Worm (Caenorhabditis elegans) whole organism, late embryonic: ENCODE data around the gene T16H12.9.

Experiments
- F13H6.1 ChIP-seq: sonication (generic microtip); optimal IDR thresholded peaks from 2 replicates; lab custom pipeline; 2016; ENCODE audit warnings: missing genetic modification characterization, missing compliant biosample characterization
- T23F11.4 ChIP-seq: fragments of 200-800 bp; sonication (Bioruptor generic); optimal IDR thresholded peaks from 2 replicates; lab custom pipeline; 2018; ENCODE audit warnings: mild to moderate bottlenecking, missing genetic modification characterization, missing compliant biosample characterization
- Y22D7AL.16 ChIP-seq: sonication (generic microtip); optimal IDR thresholded peaks from 2 replicates; lab custom pipeline; 2016; ENCODE audit warnings: missing genetic modification characterization, missing compliant biosample characterization
- ahr-1 ChIP-seq: sonication (generic microtip); optimal IDR thresholded peaks from 2 replicates; lab custom pipeline; 2016; ENCODE audit warnings: missing genetic modification characterization, missing compliant biosample characterization
- ama-1 ChIP-seq: fragments of 150-350 bp; optimal IDR thresholded peaks from 2 replicates; lab custom pipeline; 2014
- ceh-14 ChIP-seq: sonication (generic microtip); optimal IDR thresholded peaks from 2 replicates; lab custom pipeline; 2016; ENCODE audit warnings: missing genotype, missing genetic modification characterization, missing compliant biosample characterization
- ceh-18 ChIP-seq: sonication (generic microtip); optimal IDR thresholded peaks from 2 replicates; lab custom pipeline; 2016; ENCODE audit warnings: missing genetic modification characterization, missing compliant biosample characterization
- ceh-2 ChIP-seq: sonication (generic microtip); optimal IDR thresholded peaks from 2 replicates; lab custom pipeline; 2016; ENCODE audit warnings: missing genotype, missing genetic modification characterization, missing compliant biosample characterization
- ceh-24 ChIP-seq: sonication (generic microtip); optimal IDR thresholded peaks from 2 replicates; lab custom pipeline; 2016; ENCODE audit warnings: mild to moderate bottlenecking, missing genetic modification characterization, missing compliant biosample characterization
- ceh-34 ChIP-seq: sonication (generic microtip); optimal IDR thresholded peaks from 2 replicates; lab custom pipeline; 2016; ENCODE audit warnings: mild to moderate bottlenecking, missing genetic modification characterization, missing compliant biosample characterization
- ceh-45 ChIP-seq: fragments of 200-800 bp; sonication (Bioruptor generic); IDR thresholded peaks from 2 replicates; pipeline ENCODE4 v1.3.6; 2022; ENCODE audit warnings: missing genetic modification reagents, missing genetic modification characterization, missing compliant biosample characterization
- ceh-48 ChIP-seq: sonication (generic microtip); optimal IDR thresholded peaks from 2 replicates; lab custom pipeline; 2016; ENCODE audit warnings: missing genetic modification characterization, inconsistent platforms, missing compliant biosample characterization
- ceh-6 ChIP-seq: fragments of 200-800 bp; sonication (Bioruptor generic); optimal IDR thresholded peaks from 2 replicates; lab custom pipeline; 2018; ENCODE audit warnings: mild to moderate bottlenecking, missing genetic modification characterization, missing compliant biosample characterization
- che-1 ChIP-seq: sonication (generic microtip); optimal IDR thresholded peaks from 2 replicates; lab custom pipeline; 2016; ENCODE audit warnings: mild to moderate bottlenecking, missing genetic modification characterization, missing compliant biosample characterization
- dmd-4 ChIP-seq: sonication (generic microtip); optimal IDR thresholded peaks from 2 replicates; lab custom pipeline; 2016; ENCODE audit warnings: borderline replicate concordance, missing genetic modification characterization, missing compliant biosample characterization
- dve-1 ChIP-seq: sonication (generic microtip); optimal IDR thresholded peaks from 2 replicates; lab custom pipeline; 2017; ENCODE audit warnings: antibody characterized with exemption, mild to moderate bottlenecking, missing genetic modification characterization, missing compliant biosample characterization
- elt-2 ChIP-seq: sonication (generic microtip); optimal IDR thresholded peaks from 2 replicates; lab custom pipeline; 2016; ENCODE audit warnings: missing genetic modification reagents, missing genetic modification characterization, missing compliant biosample characterization
- elt-4 ChIP-seq: sonication (generic microtip); optimal IDR thresholded peaks from 2 replicates; lab custom pipeline; 2016; ENCODE audit warnings: missing genetic modification characterization, missing compliant biosample characterization
- eyg-1 ChIP-seq: sonication (generic microtip); optimal IDR thresholded peaks from 2 replicates; lab custom pipeline; 2016; ENCODE audit warnings: missing genotype, missing genetic modification characterization, missing compliant biosample characterization
- fax-1 ChIP-seq: sonication (generic microtip); optimal IDR thresholded peaks from 2 replicates; lab custom pipeline; 2016; ENCODE audit warnings: missing genotype, missing genetic modification characterization, missing compliant biosample characterization
- fkh-6 ChIP-seq: sonication (generic microtip); optimal IDR thresholded peaks from 2 replicates; lab custom pipeline; 2016; ENCODE audit warnings: missing genetic modification characterization, missing compliant biosample characterization
- hlh-13 ChIP-seq: fragments of 200-800 bp; sonication (Bioruptor generic); optimal IDR thresholded peaks from 2 replicates; lab custom pipeline; 2018; ENCODE audit warnings: mild to moderate bottlenecking, missing genetic modification characterization, missing compliant biosample characterization
- hlh-30 ChIP-seq: sonication (generic microtip); optimal IDR thresholded peaks from 2 replicates; lab custom pipeline; 2017; ENCODE audit warnings: antibody characterized with exemption, missing genetic modification characterization, missing compliant biosample characterization; ENCODE audit not compliant: insufficient read depth
- hlh-6 ChIP-seq: sonication (generic microtip); optimal IDR thresholded peaks from 2 replicates; lab custom pipeline; 2016; ENCODE audit warnings: missing genotype, missing genetic modification characterization, missing compliant biosample characterization
- hlh-8 ChIP-seq: sonication (generic microtip); optimal IDR thresholded peaks from 2 replicates; lab custom pipeline; 2016; ENCODE audit warnings: missing genotype, missing genetic modification characterization, missing compliant biosample characterization
- lim-6 ChIP-seq: sonication (generic microtip); optimal IDR thresholded peaks from 2 replicates; lab custom pipeline; 2016; ENCODE audit warnings: missing genetic modification characterization, missing compliant biosample characterization
- lin-11 ChIP-seq: fragments of 200-800 bp; sonication (Bioruptor generic); optimal IDR thresholded peaks from 2 replicates; lab custom pipeline; 2018; ENCODE audit warnings: mild to moderate bottlenecking, missing genetic modification characterization, missing compliant biosample characterization
- madf-2 ChIP-seq: sonication (generic microtip); optimal IDR thresholded peaks from 2 replicates; lab custom pipeline; 2017; ENCODE audit warnings: missing genetic modification characterization, missing compliant biosample characterization
- mec-3 ChIP-seq: sonication (generic microtip); optimal IDR thresholded peaks from 2 replicates; lab custom pipeline; 2016; ENCODE audit warnings: borderline replicate concordance, missing genetic modification characterization, missing compliant biosample characterization
- nfya-1 ChIP-seq: sonication (generic microtip); optimal IDR thresholded peaks from 2 replicates; lab custom pipeline; 2017; ENCODE audit warnings: missing genetic modification characterization, mild to moderate bottlenecking, missing compliant biosample characterization, antibody characterized with exemption, moderate library complexity
- odd-2 ChIP-seq: sonication (generic microtip); optimal IDR thresholded peaks from 2 replicates; lab custom pipeline; 2017; ENCODE audit warnings: antibody characterized with exemption, mild to moderate bottlenecking, missing genetic modification characterization, missing compliant biosample characterization
- pag-3 ChIP-seq: sonication (generic microtip); optimal IDR thresholded peaks from 2 replicates; lab custom pipeline; 2016; ENCODE audit warnings: missing compliant biosample characterization, missing genetic modification characterization, borderline replicate concordance
- pat-9 ChIP-seq: fragments of 200-800 bp; sonication (Bioruptor generic); optimal IDR thresholded peaks from 2 replicates; lab custom pipeline; 2018; ENCODE audit warnings: mild to moderate bottlenecking, missing genetic modification characterization, moderate library complexity, missing compliant biosample characterization
- pax-1 ChIP-seq: fragments of 150-350 bp; optimal IDR thresholded peaks from 2 replicates; lab custom pipeline; 2014; ENCODE audit warnings: missing biosample characterization, missing genetic modification characterization
- pha-4 ChIP-seq: fragments of 150-350 bp; optimal IDR thresholded peaks from 2 replicates; lab custom pipeline; 2018; ENCODE audit warnings: missing biosample characterization, missing genetic modification reagents, missing genetic modification characterization
- pqm-1 ChIP-seq: sonication (generic microtip); optimal IDR thresholded peaks from 2 replicates; lab custom pipeline; 2016; ENCODE audit warnings: missing genetic modification characterization, missing compliant biosample characterization
- pros-1 ChIP-seq: fragments of 150-350 bp; optimal IDR thresholded peaks from 2 replicates; lab custom pipeline; 2014; ENCODE audit warnings: missing biosample characterization, missing genetic modification reagents, missing genetic modification characterization
- sdc-2 ChIP-seq: sonication (generic microtip); optimal IDR thresholded peaks from 2 replicates; lab custom pipeline; 2016; ENCODE audit warnings: missing genotype, missing genetic modification characterization, missing compliant biosample characterization
- sox-2 ChIP-seq: fragments of 200-800 bp; sonication (Bioruptor generic); IDR thresholded peaks from 2 replicates; pipeline ENCODE4 v1.3.6; 2022; ENCODE audit warnings: missing genetic modification reagents, missing genetic modification characterization, missing compliant biosample characterization
- sox-4 ChIP-seq: sonication (generic microtip); optimal IDR thresholded peaks from 2 replicates; lab custom pipeline; 2017; ENCODE audit warnings: mild to moderate bottlenecking, missing genetic modification characterization, inconsistent platforms, missing compliant biosample characterization
- syd-9 ChIP-seq: sonication (generic microtip); optimal IDR thresholded peaks from 2 replicates; lab custom pipeline; 2016; ENCODE audit warnings: mild to moderate bottlenecking, missing genetic modification characterization, moderate library complexity, missing compliant biosample characterization
- tbx-2 ChIP-seq: sonication (generic microtip); optimal IDR thresholded peaks from 2 replicates; lab custom pipeline; 2016; ENCODE audit warnings: missing genetic modification characterization, missing compliant biosample characterization
- ttx-3 ChIP-seq: sonication (generic microtip); optimal IDR thresholded peaks from 2 replicates; lab custom pipeline; 2016; ENCODE audit warnings: missing genetic modification reagents, missing genetic modification characterization, missing compliant biosample characterization
- unc-3 ChIP-seq, 2 experiments: fragments of 200-800 bp in 1 of 2; sonication (Bioruptor generic) in 1 of 2; sonication (generic microtip) in 1 of 2; conservative IDR thresholded peaks in 1 of 2; optimal IDR thresholded peaks in 1 of 2; 2 replicates each; pipeline versions ENCODE4 v1.3.6 to Lab custom; 2016 to 2022; ENCODE audit warnings: missing compliant biosample characterization in 2 of 2, missing genetic modification characterization in 2 of 2, missing genetic modification reagents in 1 of 2
- unc-55 ChIP-seq: sonication (generic microtip); optimal IDR thresholded peaks from 2 replicates; lab custom pipeline; 2017; ENCODE audit warnings: missing biosample characterization, missing genetic modification reagents, missing genetic modification characterization
- unc-86 ChIP-seq: sonication (generic microtip); optimal IDR thresholded peaks from 2 replicates; lab custom pipeline; 2016; ENCODE audit warnings: missing genetic modification characterization, missing compliant biosample characterization
- zip-5 ChIP-seq: sonication (generic microtip); optimal IDR thresholded peaks from 2 replicates; lab custom pipeline; 2016; ENCODE audit warnings: missing genetic modification characterization, missing compliant biosample characterization
- ztf-16 ChIP-seq: sonication (generic microtip); optimal IDR thresholded peaks from 2 replicates; lab custom pipeline; 2017; ENCODE audit warnings: missing genetic modification characterization, missing compliant biosample characterization

Gene T16H12.9

ce11 chrIII:10108995-10109394, at the start of gene T16H12.9:
Gene T16H12.9, plus strand, starts transcription at chrIII:10109295.
- TF ChIP-seq odd-2 = no peak
- no peak for TF ChIP-seq Y22D7AL.16 (tag; lab: Kevin White, UChicago)
- TF ChIP-seq T23F11.4 (GFP tag; lab: Kevin White, UChicago) = no peak
- no peak for TF ChIP-seq eyg-1
- no peak for TF ChIP-seq mec-3 (tag; lab: Kevin White, UChicago)
- TF ChIP-seq lim-6 (tag; lab: Kevin White, UChicago) = no peak
- no peak for TF ChIP-seq pat-9 (tag; lab: Kevin White, UChicago)
- no peak for TF ChIP-seq elt-4
- no peak for TF ChIP-seq zip-5 (tag; lab: Kevin White, UChicago)
- TF ChIP-seq ama-1 (lab: Kevin White, UChicago) = no peak
- no peak for TF ChIP-seq unc-55 (GFP tag; lab: Kevin White, UChicago)
- TF ChIP-seq pag-3 (tag; lab: Kevin White, UChicago) = no peak
- no peak for TF ChIP-seq ztf-16 (tag; lab: Kevin White, UChicago)
- no peak for TF ChIP-seq F13H6.1 (tag; lab: Kevin White, UChicago)
- no peak for TF ChIP-seq ahr-1
- no peak for TF ChIP-seq ceh-45 (GFP tag; lab: Robert Waterston, UW)
- TF ChIP-seq sox-4 (tag; lab: Kevin White, UChicago) = no peak
- TF ChIP-seq tbx-2 = no peak
- no peak for TF ChIP-seq fkh-6 (tag; lab: Kevin White, UChicago)
- TF ChIP-seq nfya-1 (tag; lab: Kevin White, UChicago) = no peak

DNA sequence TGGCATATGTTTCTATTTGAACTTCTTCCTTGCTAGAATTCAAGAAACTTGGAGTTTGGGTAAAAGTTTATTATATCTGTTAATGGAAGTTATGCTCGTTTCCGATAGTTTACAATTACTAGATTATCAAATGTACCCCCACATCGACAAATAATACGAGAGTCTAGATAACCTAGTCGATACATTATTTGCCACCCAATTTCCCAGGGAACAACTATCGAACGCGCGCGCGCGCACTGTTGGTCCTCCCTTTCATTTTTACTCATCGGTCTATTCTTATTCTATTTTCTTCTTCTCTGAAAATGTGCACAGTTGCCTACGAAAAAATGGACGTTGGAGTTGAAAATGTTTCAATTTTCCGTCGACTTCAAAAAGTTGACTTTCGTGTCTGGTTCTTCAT, 48.5 kb upstream of the T16H12.9 start, which contains the start of gene T16G12.13:
TSS of gene T16G12.13 (plus strand) at position 293 of the 400 bp plus-strand sequence.
- TF ChIP-seq fax-1 (tag; lab: Kevin White, UChicago) = no peak
- TF ChIP-seq ceh-6 (GFP tag; lab: Kevin White, UChicago) = no peak
- no peak for TF ChIP-seq ceh-18 (tag; lab: Kevin White, UChicago)
- no peak for TF ChIP-seq syd-9 (tag; lab: Kevin White, UChicago)
- no peak for TF ChIP-seq hlh-30
- TF ChIP-seq mec-3 (tag; lab: Kevin White, UChicago) = no peak
- TF ChIP-seq sdc-2 (tag; lab: Kevin White, UChicago) = no peak
- TF ChIP-seq ceh-34 = no peak
- no peak for TF ChIP-seq ceh-48 (tag; lab: Kevin White, UChicago)
- TF ChIP-seq sox-2 (GFP tag; lab: Robert Waterston, UW) = no peak
- no peak for TF ChIP-seq unc-3 (GFP tag; conservative IDR thresholded peaks at IDR 0.05; lab: Robert Waterston, UW)
- no peak for TF ChIP-seq unc-3 (tag; optimal IDR thresholded peaks at IDR 0.05; lab: Kevin White, UChicago)
- TF ChIP-seq unc-86 (tag; lab: Kevin White, UChicago) = no peak
- TF ChIP-seq pax-1 (tag; lab: Kevin White, UChicago) = no peak
- no peak for TF ChIP-seq hlh-8 (tag; lab: Kevin White, UChicago)
- no peak for TF ChIP-seq T23F11.4 (GFP tag; lab: Kevin White, UChicago)
- TF ChIP-seq pros-1 = no peak
- no peak for TF ChIP-seq fkh-6 (tag; lab: Kevin White, UChicago)
- TF ChIP-seq F13H6.1 (tag; lab: Kevin White, UChicago) = no peak
- no peak for TF ChIP-seq pqm-1 (tag; lab: Kevin White, UChicago)

ce11 chrIII:10064140-10064539, 45.0 kb upstream of the T16H12.9 start, which contains the start of gene ekl-6:
Gene ekl-6, plus strand, starts transcription at chrIII:10064404.
- TF ChIP-seq hlh-6 (tag; lab: Kevin White, UChicago) (no peak), F13H6.1 (tag; lab: Kevin White, UChicago) (peak; percentile 40), che-1 (no peak), pros-1 (no peak), ceh-14 (peak; percentile 21), ceh-24 (tag; lab: Kevin White, UChicago) (no peak), unc-86 (tag; lab: Kevin White, UChicago) (peak; percentile 14), dmd-4 (tag; lab: Kevin White, UChicago) (no peak), hlh-13 (GFP tag; lab: Kevin White, UChicago) (no peak), elt-2 (tag; lab: Kevin White, UChicago) (peak; percentile 53), dve-1 (tag; lab: Kevin White, UChicago) (no peak), eyg-1 (no peak), unc-3 (GFP tag; conservative IDR thresholded peaks at IDR 0.05; lab: Robert Waterston, UW) (no peak), unc-3 (tag; optimal IDR thresholded peaks at IDR 0.05; lab: Kevin White, UChicago) (no peak), mec-3 (tag; lab: Kevin White, UChicago) (peak; percentile 35), madf-2 (tag; lab: Kevin White, UChicago) (no peak), Y22D7AL.16 (tag; lab: Kevin White, UChicago) (no peak), pqm-1 (tag; lab: Kevin White, UChicago) (no peak), lin-11 (no peak), ceh-2 (tag; lab: Kevin White, UChicago) (peak; percentile 90), ama-1 (lab: Kevin White, UChicago) (no peak), hlh-30 (no peak), pha-4 (tag; lab: Kevin White, UChicago) (no peak), ttx-3 (no peak)
